Worm (Caenorhabditis elegans): ENCODE data around the gene sna-3.
A peak's percentile ranks its signal among the peaks of the same experiment; 100 is the strongest.

Gene sna-3

DNA sequence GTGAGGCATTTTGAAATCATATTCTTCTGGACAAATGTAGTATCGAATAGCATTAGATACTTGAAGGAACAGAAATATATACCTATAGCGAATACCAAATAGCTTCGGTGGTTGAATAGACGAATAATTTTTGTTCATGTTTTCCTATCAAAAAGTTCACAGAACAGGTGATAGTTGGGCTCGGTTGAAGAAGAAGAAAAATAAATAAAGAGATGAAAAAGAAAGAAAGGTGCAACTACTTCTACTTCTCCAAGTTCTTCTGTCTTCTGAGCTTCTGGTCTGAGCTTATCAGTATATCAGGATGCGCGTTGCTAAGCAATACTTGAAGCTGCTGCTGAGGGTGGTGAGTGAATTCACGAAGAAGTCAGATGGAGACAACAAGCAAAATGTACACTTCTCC lies 7.9 kb upstream of the sna-3 start, which contains the start of gene C23G10.10:
Gene C23G10.10 (minus strand): TSS at position 101 of the 400 bp plus-strand sequence.
- no peak for TF ChIP-seq ama-1 (optimal IDR thresholded peaks at IDR 0.05)
- no peak for TF ChIP-seq ZK546.5 (tag; optimal IDR thresholded peaks at IDR 0.05)
- TF ChIP-seq nhr-76 (tag; optimal IDR thresholded peaks at IDR 0.05): no peak
- no peak for TF ChIP-seq ceh-82 (tag; optimal IDR thresholded peaks at IDR 0.05)
- no peak for TF ChIP-seq unc-39 (tag; optimal IDR thresholded peaks at IDR 0.05)
- TF ChIP-seq fos-1 (tag; optimal IDR thresholded peaks at IDR 0.05): no peak
- no peak for TF ChIP-seq nhr-77 (tag; optimal IDR thresholded peaks at IDR 0.05)
- TF ChIP-seq ceh-9 (tag; optimal IDR thresholded peaks at IDR 0.05): no peak
- TF ChIP-seq unc-62 (GFP tag; optimal IDR thresholded peaks at IDR 0.05): no peak
- TF ChIP-seq nhr-67 (tag; optimal IDR thresholded peaks at IDR 0.05): no peak
- TF ChIP-seq R02D3.7 (tag; optimal IDR thresholded peaks at IDR 0.05): no peak
- TF ChIP-seq fkh-2 (tag; optimal IDR thresholded peaks at IDR 0.05): no peak
- no peak for TF ChIP-seq elt-3 (tag; optimal IDR thresholded peaks at IDR 0.05)
- TF ChIP-seq nhr-11 (tag; optimal IDR thresholded peaks at IDR 0.05): no peak

DNA sequence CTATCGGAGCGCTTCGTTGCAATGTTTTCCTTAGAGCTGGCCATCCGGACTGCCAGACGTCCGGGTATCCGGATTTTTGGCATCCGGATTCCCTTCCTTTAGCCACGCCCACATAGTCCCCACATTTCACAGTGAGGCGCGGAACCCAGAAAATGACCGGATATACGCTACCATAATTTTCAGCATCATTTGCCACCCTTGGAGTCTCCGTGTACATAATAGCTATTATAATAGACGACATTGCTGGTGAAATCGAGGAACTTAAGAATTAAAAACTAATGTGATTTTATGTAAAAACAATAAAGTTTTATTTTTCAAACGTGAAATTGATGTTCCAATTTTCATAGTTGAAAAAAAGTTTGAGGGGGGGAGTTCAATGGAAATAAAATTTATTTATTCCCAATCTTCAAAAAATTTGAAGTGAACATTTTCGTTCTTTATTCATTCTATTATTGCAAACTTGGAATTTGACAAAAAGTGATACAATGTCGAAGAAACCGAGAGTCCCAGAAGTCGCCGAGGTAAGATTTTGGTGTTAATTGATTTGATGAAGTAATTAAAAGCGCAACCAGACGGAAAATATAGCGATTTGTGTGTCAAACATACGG lies 4.3 kb upstream of the sna-3 start:
- TF ChIP-seq elt-3 (tag; optimal IDR thresholded peaks at IDR 0.05): no peak
- no peak for TF ChIP-seq mdl-1 (tag; optimal IDR thresholded peaks at IDR 0.05)
- TF ChIP-seq ceh-28 (tag; optimal IDR thresholded peaks at IDR 0.05): no peak
- TF ChIP-seq zag-1 (tag; optimal IDR thresholded peaks at IDR 0.05): no peak
- no peak for TF ChIP-seq daf-12 (tag; optimal IDR thresholded peaks at IDR 0.05)
- no peak for TF ChIP-seq aly-2 (tag; optimal IDR thresholded peaks at IDR 0.05)
- TF ChIP-seq ceh-82 (tag; optimal IDR thresholded peaks at IDR 0.05): no peak
- no peak for TF ChIP-seq fkh-10 (GFP tag; optimal IDR thresholded peaks at IDR 0.05)
- TF ChIP-seq fos-1 (tag; optimal IDR thresholded peaks at IDR 0.05): no peak
- no peak for TF ChIP-seq nhr-237 (tag; optimal IDR thresholded peaks at IDR 0.05)
- TF ChIP-seq lin-15B (tag; optimal IDR thresholded peaks at IDR 0.05): no peak
- TF ChIP-seq nfya-1 (tag; optimal IDR thresholded peaks at IDR 0.05; ENCODE audit: insufficient read depth): no peak
- no peak for TF ChIP-seq ceh-16 (tag; optimal IDR thresholded peaks at IDR 0.05)
- no peak for TF ChIP-seq lsy-12 (tag; optimal IDR thresholded peaks at IDR 0.05)
- no peak for TF ChIP-seq unc-62 (GFP tag; optimal IDR thresholded peaks at IDR 0.05)
- TF ChIP-seq nhr-11 (tag; optimal IDR thresholded peaks at IDR 0.05): no peak
- TF ChIP-seq tbx-2 (tag; optimal IDR thresholded peaks at IDR 0.05): no peak
- no peak for TF ChIP-seq ztf-11 (tag; optimal IDR thresholded peaks at IDR 0.05)
- TF ChIP-seq unc-39 (tag; optimal IDR thresholded peaks at IDR 0.05): no peak

DNA sequence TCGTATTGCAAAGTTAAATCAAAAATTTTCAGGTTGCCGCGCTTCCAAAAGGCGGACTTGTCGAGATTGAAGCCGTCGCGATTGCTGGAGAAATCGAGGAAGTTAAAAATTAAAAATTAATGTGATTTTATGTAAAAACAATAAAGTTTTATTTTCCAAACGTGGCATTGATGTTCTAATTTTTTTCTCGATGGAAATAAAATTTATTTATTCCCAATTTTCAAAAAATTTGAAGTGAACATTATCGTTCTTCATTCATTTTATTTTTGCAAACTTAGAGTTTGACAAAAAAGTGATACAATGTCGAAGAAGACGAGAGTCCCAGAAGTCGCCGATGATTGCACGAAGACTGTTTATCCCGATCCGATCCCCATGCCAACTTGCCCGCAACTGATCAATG lies 3.0 kb upstream of the sna-3 start, which contains the start of gene C23G10.1:
Gene C23G10.1 (plus strand): TSS at position 301 of the 400 bp plus-strand sequence.
- TF ChIP-seq ztf-4 (tag; optimal IDR thresholded peaks at IDR 0.05): no peak
- no peak for TF ChIP-seq ceh-9 (tag; optimal IDR thresholded peaks at IDR 0.05)
- no peak for TF ChIP-seq elt-2 (tag; optimal IDR thresholded peaks at IDR 0.05)
- no peak for TF ChIP-seq mml-1 (tag; optimal IDR thresholded peaks at IDR 0.05)
- TF ChIP-seq mdl-1 (tag; optimal IDR thresholded peaks at IDR 0.05): no peak
- TF ChIP-seq nhr-77 (tag; optimal IDR thresholded peaks at IDR 0.05): no peak
- no peak for TF ChIP-seq unc-39 (tag; optimal IDR thresholded peaks at IDR 0.05)
- no peak for TF ChIP-seq zag-1 (tag; optimal IDR thresholded peaks at IDR 0.05)
- no peak for TF ChIP-seq jun-1 (tag; optimal IDR thresholded peaks at IDR 0.05)
- TF ChIP-seq elt-3 (tag; optimal IDR thresholded peaks at IDR 0.05): no peak
- TF ChIP-seq nhr-28 (tag; optimal IDR thresholded peaks at IDR 0.05): no peak
- no peak for TF ChIP-seq nhr-23 (tag; optimal IDR thresholded peaks at IDR 0.05)
- TF ChIP-seq lin-15B (tag; optimal IDR thresholded peaks at IDR 0.05): no peak
- TF ChIP-seq egl-27 (tag; optimal IDR thresholded peaks at IDR 0.05): no peak
- TF ChIP-seq skn-1 (tag; optimal IDR thresholded peaks at IDR 0.05): no peak
- TF ChIP-seq eor-1 (tag; optimal IDR thresholded peaks at IDR 0.05): no peak
- no peak for TF ChIP-seq R02D3.7 (tag; optimal IDR thresholded peaks at IDR 0.05)
- TF ChIP-seq ztf-11 (tag; optimal IDR thresholded peaks at IDR 0.05): no peak
- no peak for TF ChIP-seq unc-62 (GFP tag; optimal IDR thresholded peaks at IDR 0.05)

DNA sequence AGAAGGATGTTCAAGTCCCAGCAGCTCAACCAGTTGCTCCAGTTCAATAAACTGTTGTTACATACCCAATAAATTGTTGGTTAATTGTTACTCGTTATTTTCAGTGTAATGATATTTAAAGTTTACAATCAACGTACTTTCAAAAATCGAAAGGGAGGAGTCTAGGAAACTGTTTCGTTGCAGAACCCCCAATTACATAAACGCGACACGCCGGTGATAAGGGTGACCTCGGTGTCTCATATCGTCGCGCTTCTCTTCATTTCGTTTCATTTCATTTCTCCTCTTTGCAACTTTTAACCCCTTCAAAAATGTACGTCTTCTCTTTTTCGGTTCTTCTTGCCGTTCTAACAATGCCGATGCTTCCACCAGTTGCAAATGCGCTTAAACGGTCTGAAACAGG lies 1.9 kb upstream of the sna-3 start, which contains the start of gene C23G10.2:
Gene C23G10.2 (plus strand): TSS at position 184 of the 400 bp plus-strand sequence.
- TF ChIP-seq mdl-1 (tag; optimal IDR thresholded peaks at IDR 0.05) (no peak), nhr-25 (tag; optimal IDR thresholded peaks at IDR 0.05) (peak; percentile 28), nhr-67 (tag; optimal IDR thresholded peaks at IDR 0.05) (no peak), nhr-237 (tag; optimal IDR thresholded peaks at IDR 0.05) (no peak), elt-2 (tag; optimal IDR thresholded peaks at IDR 0.05) (peak; percentile 18)
